Fruit fly (Drosophila melanogaster): ENCODE data around the gene Arp6.

The Arp6 gene

dm6 chrX:15740288-15740726 is 3.4 kb upstream of the Arp6 start:
- TF ChIP-seq CG14655 (GFP tag; optimal IDR thresholded peaks at IDR 0.05) (no peak), CG15710 (tag; optimal IDR thresholded peaks at IDR 0.05) (peak; percentile 13), Ets98B (GFP tag; IDR thresholded peaks at IDR 0.05) (peak; percentile 68), CG8301 (tag; optimal IDR thresholded peaks at IDR 0.05) (peak; percentile 45), fd96Ca (GFP tag; IDR thresholded peaks at IDR 0.05) (peak; percentile 70; the same call in 1 of the 3 replicates), CG9948 (tag; optimal IDR thresholded peaks at IDR 0.05) (peak; percentile 44), Snoo (tag; optimal IDR thresholded peaks at IDR 0.05) (peak; percentile 26), CG32121 (GFP tag; IDR thresholded peaks at IDR 0.05) (peak; percentile 74; the same call in 1 of the 2 replicates), CG8159 (tag; optimal IDR thresholded peaks at IDR 0.05) (peak; percentile 38), CG4496 (GFP tag; IDR thresholded peaks at IDR 0.05) (peak; percentile 84), EcR (GFP tag; optimal IDR thresholded peaks at IDR 0.05) (no peak), Pif1A (GFP tag; optimal IDR thresholded peaks at IDR 0.05) (peak; percentile 45), CG17806 (tag; optimal IDR thresholded peaks at IDR 0.05) (peak; percentile 60), gl (tag; optimal IDR thresholded peaks at IDR 0.05) (no peak), CG12605 (GFP tag; IDR thresholded peaks at IDR 0.05) (0 out of 2 replicates have a peak, but pooled peaks have one; percentile 44), Pif1B (GFP tag; optimal IDR thresholded peaks at IDR 0.05) (peak; percentile 56), CG10348 (GFP tag; IDR thresholded peaks at IDR 0.05) (no peak), CG13204 (GFP tag; optimal IDR thresholded peaks at IDR 0.05) (no peak), rn (GFP tag; IDR thresholded peaks at IDR 0.05) (no peak; the same call in 1 of the 2 replicates), D1 (tag; optimal IDR thresholded peaks at IDR 0.05) (no peak), CG34367 (tag; optimal IDR thresholded peaks at IDR 0.05) (no peak)

- TF ChIP-seq CG9948 (tag; optimal IDR thresholded peaks at IDR 0.05) (peak; percentile 32), CG8301 (tag; optimal IDR thresholded peaks at IDR 0.05) (peak; percentile 10), CG15710 (tag; optimal IDR thresholded peaks at IDR 0.05) (peak; percentile 33), CG13204 (GFP tag; optimal IDR thresholded peaks at IDR 0.05) (no peak), CG14655 (GFP tag; optimal IDR thresholded peaks at IDR 0.05) (no peak), CG10348 (GFP tag; IDR thresholded peaks at IDR 0.05) (no peak), Pif1A (GFP tag; optimal IDR thresholded peaks at IDR 0.05) (peak; percentile 28), Pif1B (GFP tag; optimal IDR thresholded peaks at IDR 0.05) (no peak), EcR (GFP tag; optimal IDR thresholded peaks at IDR 0.05) (peak; percentile 1), rn (GFP tag; IDR thresholded peaks at IDR 0.05) (no peak), CG32121 (GFP tag; IDR thresholded peaks at IDR 0.05) (peak; percentile 29; the same call in 1 of the 2 replicates), D1 (tag; optimal IDR thresholded peaks at IDR 0.05) (no peak), gl (tag; optimal IDR thresholded peaks at IDR 0.05) (no peak), CG17806 (tag; optimal IDR thresholded peaks at IDR 0.05) (no peak), Snoo (tag; optimal IDR thresholded peaks at IDR 0.05) (peak; percentile 48), Ets98B (GFP tag; IDR thresholded peaks at IDR 0.05) (no peak), CG8159 (tag; optimal IDR thresholded peaks at IDR 0.05) (peak; percentile 47)
Observed at dm6 chrX:15738890-15739550, 2.1 kb upstream of the Arp6 start, which contains the start of the genes CG11679 and CG8206. Gene CG11679, minus strand, starts transcription at chrX:15738954. Gene CG8206, plus strand, starts transcription at chrX:15739230.

- TF ChIP-seq CG8159 (tag; optimal IDR thresholded peaks at IDR 0.05) (peak; percentile 40), Pif1B (GFP tag; optimal IDR thresholded peaks at IDR 0.05) (no peak), CG9948 (tag; optimal IDR thresholded peaks at IDR 0.05) (peak; percentile 28), CG34367 (tag; optimal IDR thresholded peaks at IDR 0.05) (no peak), CG4496 (GFP tag; IDR thresholded peaks at IDR 0.05) (peak; percentile 6; the same call in 1 of the 3 replicates), rn (GFP tag; IDR thresholded peaks at IDR 0.05) (no peak), Snoo (tag; optimal IDR thresholded peaks at IDR 0.05) (peak; percentile 0), CG10348 (GFP tag; IDR thresholded peaks at IDR 0.05) (no peak), CG12605 (GFP tag; IDR thresholded peaks at IDR 0.05) (no peak), CG17806 (tag; optimal IDR thresholded peaks at IDR 0.05) (peak; percentile 0), CG14655 (GFP tag; optimal IDR thresholded peaks at IDR 0.05) (no peak), fd96Ca (GFP tag; IDR thresholded peaks at IDR 0.05) (no peak), CG8301 (tag; optimal IDR thresholded peaks at IDR 0.05) (peak; percentile 21), D1 (tag; optimal IDR thresholded peaks at IDR 0.05) (no peak), Ets98B (GFP tag; IDR thresholded peaks at IDR 0.05) (no peak), Pif1A (GFP tag; optimal IDR thresholded peaks at IDR 0.05) (no peak), CG15710 (tag; optimal IDR thresholded peaks at IDR 0.05) (peak; percentile 54), CG13204 (GFP tag; optimal IDR thresholded peaks at IDR 0.05) (no peak)
Observed at dm6 chrX:15733995-15734394, 2.9 kb downstream of the Arp6 start, which contains the start of the genes CG12379 and MagR. Gene CG12379, minus strand, starts transcription at chrX:15733996. Gene MagR, plus strand, starts transcription at chrX:15734270.

dm6 chrX:15733192-15733892 is 3.6 kb downstream of the Arp6 start:
- peak; percentile 52 for TF ChIP-seq CG12605 (GFP tag; IDR thresholded peaks at IDR 0.05)
- TF ChIP-seq CG15710 (tag; optimal IDR thresholded peaks at IDR 0.05): no peak
- TF ChIP-seq rn (GFP tag; IDR thresholded peaks at IDR 0.05): peak; percentile 25; the same call in 1 of the 2 replicates
- peak; percentile 21; the same call in 1 of the 2 replicates for TF ChIP-seq CG32121 (GFP tag; IDR thresholded peaks at IDR 0.05)
- peak; percentile 9; the same call in 1 of the 2 replicates for TF ChIP-seq Ets98B (GFP tag; IDR thresholded peaks at IDR 0.05)
- peak; percentile 48; the same call in 2 of the 3 replicates for TF ChIP-seq CG4496 (GFP tag; IDR thresholded peaks at IDR 0.05)

dm6 chrX:15731968-15732367 is 5.0 kb downstream of the Arp6 start, which contains the start of gene CG8191:
Gene CG8191, plus strand, starts transcription at chrX:15732178.
- no peak for TF ChIP-seq CG15710 (tag; optimal IDR thresholded peaks at IDR 0.05)
- TF ChIP-seq CG34367 (tag; optimal IDR thresholded peaks at IDR 0.05): no peak
- TF ChIP-seq Pif1B (GFP tag; optimal IDR thresholded peaks at IDR 0.05): no peak
- TF ChIP-seq CG10348 (GFP tag; IDR thresholded peaks at IDR 0.05): no peak
- TF ChIP-seq CG8301 (tag; optimal IDR thresholded peaks at IDR 0.05): no peak
- TF ChIP-seq fd96Ca (GFP tag; IDR thresholded peaks at IDR 0.05): no peak
- no peak for TF ChIP-seq EcR (GFP tag; optimal IDR thresholded peaks at IDR 0.05)
- TF ChIP-seq CG14655 (GFP tag; optimal IDR thresholded peaks at IDR 0.05): no peak

All from whole organism, pupa.